Fruit fly (Drosophila melanogaster): ENCODE results near the gene hng3.

The hng3 gene

DNA sequence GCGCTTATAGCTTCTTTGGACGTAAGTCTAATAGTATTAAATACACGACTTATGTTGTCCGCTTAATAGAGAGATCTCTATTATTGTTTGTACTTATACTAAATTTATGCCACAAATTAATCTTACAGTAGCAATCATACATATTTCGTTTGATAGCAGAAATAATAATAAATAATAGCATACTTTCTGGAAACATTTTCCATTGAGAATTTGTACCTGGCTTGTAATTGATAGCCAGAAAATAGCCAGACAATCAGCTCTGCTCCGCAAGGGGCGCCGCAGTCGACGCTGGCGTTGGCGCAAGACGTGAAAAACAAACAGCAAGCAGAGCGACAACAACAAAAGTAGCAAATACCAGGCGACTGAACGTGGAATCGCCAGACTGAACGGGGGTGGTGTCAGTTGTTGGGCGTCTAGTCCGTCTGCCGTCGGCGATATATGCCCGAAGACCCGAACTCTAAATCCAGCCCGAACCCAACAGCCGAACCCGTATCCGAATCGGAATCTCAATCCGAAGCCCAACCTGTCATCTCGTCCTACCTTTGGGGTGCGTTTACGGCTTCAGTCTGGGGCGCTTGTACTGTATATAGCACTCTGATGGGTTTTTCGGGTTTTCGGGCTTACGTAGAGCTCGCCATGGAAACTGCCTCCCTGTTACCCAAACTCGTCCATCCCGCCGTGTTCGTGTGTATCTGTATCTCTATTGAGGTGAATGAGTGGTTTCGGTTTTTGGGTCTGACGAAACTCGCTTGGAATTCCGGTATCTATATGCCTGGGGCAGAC lies 55.7 kb downstream of the hng3 start (continued):
- TF ChIP-seq knrl (GFP tag; IDR thresholded peaks at IDR 0.05; ENCODE audit: partially characterized antibody) (no peak), gro (GFP tag; optimal IDR thresholded peaks at IDR 0.05) (no peak), CG4360 (GFP tag; IDR thresholded peaks at IDR 0.05) (peak; percentile 92), CG4854 (GFP tag; optimal IDR thresholded peaks at IDR 0.05) (no peak), CTCF (GFP tag; optimal IDR thresholded peaks at IDR 0.05) (no peak), CG14441 (GFP tag; IDR thresholded peaks at IDR 0.05) (no peak), CG3838 (GFP tag; optimal IDR thresholded peaks at IDR 0.05) (no peak), Sry-β (GFP tag; optimal IDR thresholded peaks at IDR 0.05) (peak; percentile 99), CG18262 (tag; optimal IDR thresholded peaks at IDR 0.05) (peak; percentile 61), Ets65A (GFP tag) (no peak), org-1 (GFP tag; optimal IDR thresholded peaks at IDR 0.05) (no peak), jigr1 (GFP tag; IDR thresholded peaks at IDR 0.05) (no peak), pho (GFP tag; optimal IDR thresholded peaks at IDR 0.05) (peak; percentile 13), CG10267 (tag; optimal IDR thresholded peaks at IDR 0.05) (peak; percentile 17), ham (GFP tag; IDR thresholded peaks at IDR 0.05) (no peak), unpg (GFP tag; optimal IDR thresholded peaks at IDR 0.05) (peak; percentile 38), CG4820 (GFP tag; optimal IDR thresholded peaks at IDR 0.05) (peak; percentile 30), eve (GFP tag; optimal IDR thresholded peaks at IDR 0.05) (no peak), dpn (GFP tag; optimal IDR thresholded peaks at IDR 0.05) (peak in 1 of 2 experiments; percentile 29), Med (GFP tag) (peak; percentile 81), CG1233 (GFP tag; optimal IDR thresholded peaks at IDR 0.05) (no peak), tna (GFP tag; IDR thresholded peaks at IDR 0.05; ENCODE audit: partially characterized antibody) (no peak), Dll (GFP tag; IDR thresholded peaks at IDR 0.05; ENCODE audit: partially characterized antibody) (peak; percentile 14; the same call in 1 of the 4 replicates), Kr (GFP tag; optimal IDR thresholded peaks at IDR 0.05) (no peak), bcd (GFP tag; optimal IDR thresholded peaks at IDR 0.05) (peak; percentile 48), Oaz (GFP tag; IDR thresholded peaks at IDR 0.05) (no peak), ci (GFP tag; IDR thresholded peaks at IDR 0.05) (peak; percentile 61; the same call in 2 of the 3 replicates), Hr51 (GFP tag; optimal IDR thresholded peaks at IDR 0.05) (peak in 1 of 2 experiments; percentile 64), usp (GFP tag; optimal IDR thresholded peaks at IDR 0.05) (no peak), CG4730 (GFP tag; IDR thresholded peaks at IDR 0.05) (no peak), CG16863 (GFP tag; optimal IDR thresholded peaks at IDR 0.05) (no peak), br (optimal IDR thresholded peaks at IDR 0.05) (no peak), lbe (GFP tag; optimal IDR thresholded peaks at IDR 0.05) (no peak), Eip74EF (GFP tag; optimal IDR thresholded peaks at IDR 0.05) (no peak), Rfx (GFP tag; IDR thresholded peaks at IDR 0.05) (no peak; the same call in none of the 2 replicates), CG13624 (GFP tag; optimal IDR thresholded peaks at IDR 0.05) (no peak), Mrtf (GFP tag; IDR thresholded peaks at IDR 0.05) (no peak), Hmr (GFP tag; optimal IDR thresholded peaks at IDR 0.05) (peak; percentile 61), CG3407 (GFP tag; optimal IDR thresholded peaks at IDR 0.05) (no peak), Side (GFP tag; optimal IDR thresholded peaks at IDR 0.05) (no peak), CG5180 (GFP tag; optimal IDR thresholded peaks at IDR 0.05) (no peak), CG12299 (tag; optimal IDR thresholded peaks at IDR 0.05) (no peak), tio (GFP tag; optimal IDR thresholded peaks at IDR 0.05) (peak; percentile 61), Aef1 (GFP tag; IDR thresholded peaks at IDR 0.05) (no peak), CG2129 (GFP tag; IDR thresholded peaks at IDR 0.05; ENCODE audit: partially characterized antibody) (no peak), Xrp1 (GFP tag; IDR thresholded peaks at IDR 0.05) (no peak), CG8944 (GFP tag; optimal IDR thresholded peaks at IDR 0.05) (no peak), pnt (GFP tag; optimal IDR thresholded peaks at IDR 0.05) (peak; percentile 24), nom (GFP tag; optimal IDR thresholded peaks at IDR 0.05) (no peak), bowl (GFP tag; IDR thresholded peaks at IDR 0.05) (no peak), CG33213 (GFP tag; optimal IDR thresholded peaks at IDR 0.05) (no peak)

Measured in whole organism, embryonic.